Worm (Caenorhabditis elegans): ENCODE data around the gene icln-1.

Gene icln-1

ce11 chrIV:9121545-9121944, 26.1 kb upstream of the icln-1 start:
- TF ChIP-seq mec-3 (tag; optimal IDR thresholded peaks at IDR 0.05; ENCODE audit: borderline replicate concordance): no peak
- no peak for TF ChIP-seq C38D4.7 (GFP tag; optimal IDR thresholded peaks at IDR 0.05)
- no peak for TF ChIP-seq tbx-2 (tag; optimal IDR thresholded peaks at IDR 0.05)
- TF ChIP-seq ceh-18 (tag; optimal IDR thresholded peaks at IDR 0.05): peak; percentile 25
- TF ChIP-seq pha-2 (tag; optimal IDR thresholded peaks at IDR 0.05): no peak
- peak; percentile 9 for TF ChIP-seq unc-55 (GFP tag; optimal IDR thresholded peaks at IDR 0.05)
- TF ChIP-seq ceh-19 (GFP tag; optimal IDR thresholded peaks at IDR 0.05): no peak
- peak; percentile 11 for TF ChIP-seq rnt-1 (tag; optimal IDR thresholded peaks at IDR 0.05)
- TF ChIP-seq madf-2 (tag; optimal IDR thresholded peaks at IDR 0.05): no peak
- no peak for TF ChIP-seq fax-1 (tag; optimal IDR thresholded peaks at IDR 0.05)
- TF ChIP-seq ref-2 (tag; optimal IDR thresholded peaks at IDR 0.05): peak; percentile 31

- no peak for TF ChIP-seq ets-4 (tag; optimal IDR thresholded peaks at IDR 0.05)
- no peak for TF ChIP-seq ceh-19 (GFP tag; optimal IDR thresholded peaks at IDR 0.05)
- no peak for TF ChIP-seq lin-11 (tag; optimal IDR thresholded peaks at IDR 0.05)
- no peak for TF ChIP-seq hlh-30 (tag; optimal IDR thresholded peaks at IDR 0.05; ENCODE audit: insufficient read depth)
- no peak for TF ChIP-seq ahr-1 (tag; optimal IDR thresholded peaks at IDR 0.05)
- TF ChIP-seq ref-2 (tag; optimal IDR thresholded peaks at IDR 0.05): no peak
- no peak for TF ChIP-seq hlh-15 (tag; optimal IDR thresholded peaks at IDR 0.05)
Observed at ce11 chrIV:9120220-9120619, 24.8 kb upstream of the icln-1 start.

DNA sequence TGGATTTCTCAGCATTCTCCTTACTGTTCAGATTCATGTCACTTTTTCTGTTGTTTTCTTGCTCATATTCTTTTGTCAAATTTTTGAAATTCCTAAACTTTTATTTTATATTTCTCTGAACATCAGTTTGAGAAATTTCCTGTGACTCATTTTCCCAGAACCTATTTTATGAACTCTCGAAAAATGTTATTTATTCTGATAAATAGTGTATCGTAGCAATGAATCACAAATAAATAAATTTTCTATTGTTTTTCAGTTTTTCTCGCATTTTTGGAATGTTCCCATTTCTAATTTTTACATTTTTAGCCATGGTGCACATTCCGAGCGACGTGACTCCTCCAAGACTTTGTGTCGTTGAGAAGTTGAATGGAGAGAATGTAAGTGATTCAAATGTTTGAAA, 23.3 kb upstream of the icln-1 start, which contains the start of gene nrfl-1:
TSS of gene nrfl-1 (plus strand) at position 301 of the 400 bp plus-strand sequence.
- no peak for TF ChIP-seq ceh-24 (tag; optimal IDR thresholded peaks at IDR 0.05)

DNA sequence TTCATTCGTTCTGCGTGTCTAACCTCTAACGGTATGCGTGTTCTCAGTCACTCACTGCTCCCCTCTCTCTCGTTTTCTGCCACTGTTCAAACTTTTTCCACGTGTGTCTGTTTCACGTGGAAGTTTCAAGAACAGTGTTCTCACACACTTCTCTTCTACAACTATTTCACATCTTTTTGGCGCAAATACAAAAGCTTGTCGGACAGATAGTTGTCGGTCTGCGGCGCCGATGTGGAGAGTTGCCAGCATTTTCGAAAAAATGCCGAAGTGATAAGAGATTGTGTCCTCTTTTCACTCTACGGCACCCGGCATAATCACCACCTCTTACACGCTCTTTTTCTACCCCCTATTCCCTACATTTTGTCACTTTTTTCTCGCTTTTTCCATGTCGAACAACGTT, 22.9 kb upstream of the icln-1 start:
- no peak for TF ChIP-seq ceh-31 (tag; optimal IDR thresholded peaks at IDR 0.05)
- no peak for TF ChIP-seq che-1 (tag; optimal IDR thresholded peaks at IDR 0.05)
- TF ChIP-seq hlh-6 (tag; optimal IDR thresholded peaks at IDR 0.05): no peak
- TF ChIP-seq tbx-2 (tag; optimal IDR thresholded peaks at IDR 0.05): no peak
- no peak for TF ChIP-seq unc-42 (tag; optimal IDR thresholded peaks at IDR 0.05)
- no peak for TF ChIP-seq ref-2 (tag; optimal IDR thresholded peaks at IDR 0.05)
- no peak for TF ChIP-seq zip-5 (tag; optimal IDR thresholded peaks at IDR 0.05)

DNA sequence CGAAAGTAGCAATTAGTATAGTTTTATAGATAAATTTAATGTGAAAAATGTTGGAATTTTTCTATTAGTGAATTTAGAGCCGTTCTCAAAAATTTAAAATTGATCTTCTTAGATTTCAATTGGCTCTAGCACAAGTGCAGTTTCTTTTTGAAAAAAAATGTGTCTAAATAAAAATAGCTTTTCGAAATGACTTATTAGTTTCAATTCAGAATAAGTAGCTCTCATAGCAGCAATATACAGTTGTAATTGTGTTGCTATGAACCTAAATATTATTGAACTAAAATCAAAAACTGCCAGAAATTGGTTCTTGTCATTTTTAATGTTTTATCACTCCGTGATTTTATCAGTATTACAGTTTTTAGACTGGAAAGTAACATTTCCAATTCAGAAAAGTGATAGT, 22.2 kb upstream of the icln-1 start:
- TF ChIP-seq zip-5 (tag; optimal IDR thresholded peaks at IDR 0.05) (no peak), fax-1 (tag; optimal IDR thresholded peaks at IDR 0.05) (no peak), F13H6.1 (tag; optimal IDR thresholded peaks at IDR 0.05) (no peak), sox-4 (tag; optimal IDR thresholded peaks at IDR 0.05) (no peak), K02D7.2 (tag; optimal IDR thresholded peaks at IDR 0.05) (no peak), pax-1 (tag; optimal IDR thresholded peaks at IDR 0.05) (no peak), ceh-24 (tag; optimal IDR thresholded peaks at IDR 0.05) (no peak), rnt-1 (tag; optimal IDR thresholded peaks at IDR 0.05) (no peak), ceh-6 (GFP tag; optimal IDR thresholded peaks at IDR 0.05) (no peak), syd-9 (tag; optimal IDR thresholded peaks at IDR 0.05) (no peak), ceh-34 (tag; optimal IDR thresholded peaks at IDR 0.05) (no peak)

DNA sequence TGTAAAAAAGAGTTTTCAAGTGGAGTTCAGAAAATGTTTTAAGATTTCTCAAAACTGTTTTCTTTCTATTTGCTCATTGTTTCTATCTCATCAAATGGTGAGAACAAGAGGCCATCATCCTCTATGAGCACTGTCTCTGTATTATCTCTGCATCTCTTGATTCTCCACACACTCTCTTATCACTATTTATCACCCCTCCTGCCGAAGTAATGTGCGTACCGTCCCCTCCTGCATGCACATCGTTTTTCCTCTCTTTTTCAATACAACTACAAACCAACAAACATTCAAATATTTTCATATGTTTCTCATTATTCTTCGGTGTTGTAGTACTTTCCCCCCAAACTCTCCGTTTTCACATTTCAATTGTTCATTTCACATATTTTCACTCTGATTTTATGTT, 21.0 kb upstream of the icln-1 start:
- TF ChIP-seq syd-9 (tag; optimal IDR thresholded peaks at IDR 0.05) (no peak), pha-4 (tag; optimal IDR thresholded peaks at IDR 0.05) (no peak), unc-55 (GFP tag; optimal IDR thresholded peaks at IDR 0.05) (no peak), ceh-9 (tag; optimal IDR thresholded peaks at IDR 0.05) (no peak), ahr-1 (tag; optimal IDR thresholded peaks at IDR 0.05) (no peak), ceh-22 (tag; optimal IDR thresholded peaks at IDR 0.05) (no peak), F13H6.1 (tag; optimal IDR thresholded peaks at IDR 0.05) (no peak), nfya-1 (tag; optimal IDR thresholded peaks at IDR 0.05) (no peak), ceh-48 (tag; optimal IDR thresholded peaks at IDR 0.05) (no peak), ceh-45 (GFP tag; IDR thresholded peaks at IDR 0.05) (no peak), ceh-6 (GFP tag; optimal IDR thresholded peaks at IDR 0.05) (no peak), pqm-1 (tag; optimal IDR thresholded peaks at IDR 0.05) (no peak), eyg-1 (tag; optimal IDR thresholded peaks at IDR 0.05) (no peak), pax-1 (tag; optimal IDR thresholded peaks at IDR 0.05) (no peak), C38D4.7 (GFP tag; optimal IDR thresholded peaks at IDR 0.05) (no peak), hlh-8 (tag; optimal IDR thresholded peaks at IDR 0.05) (no peak), ttx-3 (tag; optimal IDR thresholded peaks at IDR 0.05) (no peak), T23F11.4 (GFP tag; optimal IDR thresholded peaks at IDR 0.05) (no peak), K09A11.1 (tag; optimal IDR thresholded peaks at IDR 0.05; ENCODE audit: insufficient read depth) (no peak)

Measured in whole organism, late embryonic.